Worm (Caenorhabditis elegans) whole organism, late embryonic: ENCODE results near the gene frg-1.

Experiments
- C08G9.2 ChIP-seq: sonication (generic microtip); optimal IDR thresholded peaks from 2 replicates; lab custom pipeline; 2016; ENCODE audit warnings: mild to moderate bottlenecking, missing genetic modification characterization, moderate library complexity, missing compliant biosample characterization
- F13H6.1 ChIP-seq: sonication (generic microtip); optimal IDR thresholded peaks from 2 replicates; lab custom pipeline; 2016; ENCODE audit warnings: missing genetic modification characterization, missing compliant biosample characterization
- K02D7.2 ChIP-seq: sonication (generic microtip); optimal IDR thresholded peaks from 2 replicates; lab custom pipeline; 2017; ENCODE audit warnings: mild to moderate bottlenecking, missing genetic modification characterization, missing compliant biosample characterization
- K09A11.1 ChIP-seq: sonication (generic microtip); optimal IDR thresholded peaks from 2 replicates; lab custom pipeline; 2017; ENCODE audit warnings: antibody characterized with exemption, mild to moderate bottlenecking, missing genetic modification characterization, missing compliant biosample characterization; ENCODE audit not compliant: insufficient read depth
- ama-1 ChIP-seq: fragments of 150-350 bp; optimal IDR thresholded peaks from 2 replicates; lab custom pipeline; 2014
- ceh-19 ChIP-seq: fragments of 200-800 bp; sonication (Bioruptor generic); optimal IDR thresholded peaks from 2 replicates; lab custom pipeline; 2018; ENCODE audit warnings: mild to moderate bottlenecking, missing genetic modification characterization, missing compliant biosample characterization
- ceh-2 ChIP-seq: sonication (generic microtip); optimal IDR thresholded peaks from 2 replicates; lab custom pipeline; 2016; ENCODE audit warnings: missing genotype, missing genetic modification characterization, missing compliant biosample characterization
- ceh-30 ChIP-seq: fragments of 150-350 bp; optimal IDR thresholded peaks from 2 replicates; lab custom pipeline; 2014; ENCODE audit warnings: missing biosample characterization, missing genetic modification characterization
- dmd-4 ChIP-seq: sonication (generic microtip); optimal IDR thresholded peaks from 2 replicates; lab custom pipeline; 2016; ENCODE audit warnings: borderline replicate concordance, missing genetic modification characterization, missing compliant biosample characterization
- dve-1 ChIP-seq: sonication (generic microtip); optimal IDR thresholded peaks from 2 replicates; lab custom pipeline; 2017; ENCODE audit warnings: antibody characterized with exemption, mild to moderate bottlenecking, missing genetic modification characterization, missing compliant biosample characterization
- elt-2 ChIP-seq: sonication (generic microtip); optimal IDR thresholded peaks from 2 replicates; lab custom pipeline; 2016; ENCODE audit warnings: missing genetic modification reagents, missing genetic modification characterization, missing compliant biosample characterization
- fax-1 ChIP-seq: sonication (generic microtip); optimal IDR thresholded peaks from 2 replicates; lab custom pipeline; 2016; ENCODE audit warnings: missing genotype, missing genetic modification characterization, missing compliant biosample characterization
- fkh-10 ChIP-seq: fragments of 150-350 bp; optimal IDR thresholded peaks from 2 replicates; lab custom pipeline; 2014; ENCODE audit warnings: missing biosample characterization, missing genetic modification reagents, missing genetic modification characterization
- fkh-6 ChIP-seq: sonication (generic microtip); optimal IDR thresholded peaks from 2 replicates; lab custom pipeline; 2016; ENCODE audit warnings: missing genetic modification characterization, missing compliant biosample characterization
- gmeb-2 ChIP-seq: sonication (generic microtip); optimal IDR thresholded peaks from 2 replicates; lab custom pipeline; 2016; ENCODE audit warnings: missing genetic modification characterization, inconsistent platforms, missing compliant biosample characterization
- hlh-6 ChIP-seq: sonication (generic microtip); optimal IDR thresholded peaks from 2 replicates; lab custom pipeline; 2016; ENCODE audit warnings: missing genotype, missing genetic modification characterization, missing compliant biosample characterization
- hlh-8 ChIP-seq: sonication (generic microtip); optimal IDR thresholded peaks from 2 replicates; lab custom pipeline; 2016; ENCODE audit warnings: missing genotype, missing genetic modification characterization, missing compliant biosample characterization
- lin-11 ChIP-seq: fragments of 200-800 bp; sonication (Bioruptor generic); optimal IDR thresholded peaks from 2 replicates; lab custom pipeline; 2018; ENCODE audit warnings: mild to moderate bottlenecking, missing genetic modification characterization, missing compliant biosample characterization
- madf-2 ChIP-seq: sonication (generic microtip); optimal IDR thresholded peaks from 2 replicates; lab custom pipeline; 2017; ENCODE audit warnings: missing genetic modification characterization, missing compliant biosample characterization
- mec-3 ChIP-seq: sonication (generic microtip); optimal IDR thresholded peaks from 2 replicates; lab custom pipeline; 2016; ENCODE audit warnings: borderline replicate concordance, missing genetic modification characterization, missing compliant biosample characterization
- nfya-1 ChIP-seq: sonication (generic microtip); optimal IDR thresholded peaks from 2 replicates; lab custom pipeline; 2017; ENCODE audit warnings: missing genetic modification characterization, mild to moderate bottlenecking, missing compliant biosample characterization, antibody characterized with exemption, moderate library complexity
- npax-4 ChIP-seq: sonication (generic microtip); optimal IDR thresholded peaks from 2 replicates; lab custom pipeline; 2016; ENCODE audit warnings: missing genetic modification characterization, missing compliant biosample characterization
- pag-3 ChIP-seq: sonication (generic microtip); optimal IDR thresholded peaks from 2 replicates; lab custom pipeline; 2016; ENCODE audit warnings: missing compliant biosample characterization, missing genetic modification characterization, borderline replicate concordance
- pat-9 ChIP-seq: fragments of 200-800 bp; sonication (Bioruptor generic); optimal IDR thresholded peaks from 2 replicates; lab custom pipeline; 2018; ENCODE audit warnings: mild to moderate bottlenecking, missing genetic modification characterization, moderate library complexity, missing compliant biosample characterization
- pax-1 ChIP-seq: fragments of 150-350 bp; optimal IDR thresholded peaks from 2 replicates; lab custom pipeline; 2014; ENCODE audit warnings: missing biosample characterization, missing genetic modification characterization
- pha-2 ChIP-seq: sonication (generic microtip); optimal IDR thresholded peaks from 2 replicates; lab custom pipeline; 2017; ENCODE audit warnings: mild to moderate bottlenecking, missing genetic modification characterization, missing compliant biosample characterization
- pha-4 ChIP-seq: fragments of 150-350 bp; optimal IDR thresholded peaks from 2 replicates; lab custom pipeline; 2018; ENCODE audit warnings: missing biosample characterization, missing genetic modification reagents, missing genetic modification characterization
- pqm-1 ChIP-seq: sonication (generic microtip); optimal IDR thresholded peaks from 2 replicates; lab custom pipeline; 2016; ENCODE audit warnings: missing genetic modification characterization, missing compliant biosample characterization
- ref-2 ChIP-seq: sonication (generic microtip); optimal IDR thresholded peaks from 2 replicates; lab custom pipeline; 2016; ENCODE audit warnings: missing genetic modification characterization, missing compliant biosample characterization
- rnt-1 ChIP-seq: sonication (generic microtip); optimal IDR thresholded peaks from 2 replicates; lab custom pipeline; 2016; ENCODE audit warnings: missing genetic modification characterization, missing compliant biosample characterization
- sdc-2 ChIP-seq: sonication (generic microtip); optimal IDR thresholded peaks from 2 replicates; lab custom pipeline; 2016; ENCODE audit warnings: missing genotype, missing genetic modification characterization, missing compliant biosample characterization
- syd-9 ChIP-seq: sonication (generic microtip); optimal IDR thresholded peaks from 2 replicates; lab custom pipeline; 2016; ENCODE audit warnings: mild to moderate bottlenecking, missing genetic modification characterization, moderate library complexity, missing compliant biosample characterization
- tbx-7 ChIP-seq: sonication (generic microtip); optimal IDR thresholded peaks from 2 replicates; lab custom pipeline; 2016; ENCODE audit warnings: missing genotype, missing genetic modification characterization, missing compliant biosample characterization
- ttx-3 ChIP-seq: sonication (generic microtip); optimal IDR thresholded peaks from 2 replicates; lab custom pipeline; 2016; ENCODE audit warnings: missing genetic modification reagents, missing genetic modification characterization, missing compliant biosample characterization
- unc-55 ChIP-seq: sonication (generic microtip); optimal IDR thresholded peaks from 2 replicates; lab custom pipeline; 2017; ENCODE audit warnings: missing biosample characterization, missing genetic modification reagents, missing genetic modification characterization
- zip-5 ChIP-seq: sonication (generic microtip); optimal IDR thresholded peaks from 2 replicates; lab custom pipeline; 2016; ENCODE audit warnings: missing genetic modification characterization, missing compliant biosample characterization

frg-1 gene

DNA sequence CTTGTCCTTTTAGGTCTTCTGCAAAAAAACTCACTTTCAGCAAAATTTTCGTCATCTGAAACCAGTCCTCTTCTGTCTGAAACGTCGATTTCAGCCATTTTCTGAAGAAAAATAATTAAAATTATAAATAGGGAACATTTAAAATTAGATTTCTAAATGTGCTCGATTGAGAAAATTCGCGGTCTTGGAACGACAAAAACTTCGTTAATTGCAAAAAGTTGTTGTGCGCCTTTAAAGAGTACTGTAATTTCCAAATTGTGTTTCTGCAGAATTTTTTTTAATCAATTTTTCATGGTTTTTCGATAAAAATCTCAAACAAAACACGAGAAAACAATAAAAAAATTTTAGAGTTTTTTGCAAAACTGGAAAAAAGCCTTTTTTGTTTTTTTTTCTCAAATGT, 12.1 kb upstream of the frg-1 start, which contains the start of gene ttm-1 (continued):
- TF ChIP-seq gmeb-2 (tag; lab: Kevin White, UChicago) (no peak), fkh-10 (GFP tag; lab: Kevin White, UChicago) (no peak), pha-4 (tag; lab: Kevin White, UChicago) (no peak)

DNA sequence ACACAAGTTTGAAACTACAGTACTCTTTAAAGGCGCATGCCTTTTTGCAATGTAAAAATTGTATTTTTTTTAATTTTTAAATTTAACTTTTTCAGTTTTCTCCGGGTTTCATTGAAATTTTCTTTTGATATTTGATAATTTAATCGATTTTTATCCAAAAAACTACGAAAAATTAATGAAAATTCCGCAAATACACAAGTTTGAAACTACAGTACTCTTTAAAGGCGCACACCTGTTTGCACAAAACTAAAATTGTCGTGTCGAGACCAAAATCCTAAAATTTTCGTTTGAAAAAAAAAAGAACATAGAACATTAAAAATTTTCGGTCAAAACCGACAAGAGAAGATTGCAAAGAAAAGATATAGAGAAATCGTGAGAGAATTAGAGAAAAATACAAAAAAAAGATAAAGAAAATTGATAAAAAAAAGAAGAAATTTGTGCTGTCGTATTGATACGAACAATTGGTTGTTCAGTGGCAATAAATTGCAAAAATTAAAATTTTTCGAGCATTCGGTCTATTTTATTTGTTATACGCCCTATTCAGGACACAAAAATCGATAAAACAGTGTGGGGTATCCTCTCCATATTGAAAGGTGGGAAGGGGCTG, 11.4 kb upstream of the frg-1 start:
- TF ChIP-seq nfya-1 (tag; lab: Kevin White, UChicago) (no peak), elt-2 (peak; percentile 64)

DNA sequence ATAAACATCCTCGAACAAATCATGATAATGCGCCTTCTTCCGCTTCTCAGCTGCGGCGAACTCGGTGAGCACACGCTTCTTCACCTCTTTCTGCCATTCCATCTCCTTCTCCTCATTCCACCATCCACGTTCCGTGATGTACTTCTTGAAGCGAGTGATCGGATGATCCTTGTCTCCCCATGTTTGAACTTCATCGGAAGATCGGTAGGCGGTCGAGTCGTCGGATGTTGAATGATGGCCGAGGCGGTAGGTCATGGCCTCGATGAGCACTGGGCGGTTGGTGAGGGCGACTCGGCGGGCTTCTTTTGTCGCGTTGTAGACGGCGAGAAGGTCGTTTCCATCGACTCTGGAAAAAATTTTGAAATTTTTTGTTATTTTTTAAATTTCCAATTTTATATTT, 10.6 kb upstream of the frg-1 start:
- TF ChIP-seq K02D7.2: no peak
- no peak for TF ChIP-seq hlh-8
- no peak for TF ChIP-seq pqm-1 (tag; lab: Kevin White, UChicago)
- no peak for TF ChIP-seq C08G9.2 (tag; lab: Kevin White, UChicago)
- TF ChIP-seq K09A11.1 (tag; lab: Kevin White, UChicago): no peak
- TF ChIP-seq fax-1 (tag; lab: Kevin White, UChicago): no peak
- TF ChIP-seq elt-2: no peak
- no peak for TF ChIP-seq syd-9 (tag; lab: Kevin White, UChicago)
- no peak for TF ChIP-seq ttx-3 (tag; lab: Kevin White, UChicago)
- no peak for TF ChIP-seq mec-3 (tag; lab: Kevin White, UChicago)
- TF ChIP-seq pax-1 (tag; lab: Kevin White, UChicago): no peak
- TF ChIP-seq sdc-2: no peak
- TF ChIP-seq madf-2 (tag; lab: Kevin White, UChicago): no peak
- no peak for TF ChIP-seq ceh-2 (tag; lab: Kevin White, UChicago)
- no peak for TF ChIP-seq rnt-1 (tag; lab: Kevin White, UChicago)
- TF ChIP-seq fkh-6: no peak
- TF ChIP-seq dve-1 (tag; lab: Kevin White, UChicago): no peak
- no peak for TF ChIP-seq F13H6.1
- no peak for TF ChIP-seq pat-9 (tag; lab: Kevin White, UChicago)
- no peak for TF ChIP-seq pag-3 (tag; lab: Kevin White, UChicago)

DNA sequence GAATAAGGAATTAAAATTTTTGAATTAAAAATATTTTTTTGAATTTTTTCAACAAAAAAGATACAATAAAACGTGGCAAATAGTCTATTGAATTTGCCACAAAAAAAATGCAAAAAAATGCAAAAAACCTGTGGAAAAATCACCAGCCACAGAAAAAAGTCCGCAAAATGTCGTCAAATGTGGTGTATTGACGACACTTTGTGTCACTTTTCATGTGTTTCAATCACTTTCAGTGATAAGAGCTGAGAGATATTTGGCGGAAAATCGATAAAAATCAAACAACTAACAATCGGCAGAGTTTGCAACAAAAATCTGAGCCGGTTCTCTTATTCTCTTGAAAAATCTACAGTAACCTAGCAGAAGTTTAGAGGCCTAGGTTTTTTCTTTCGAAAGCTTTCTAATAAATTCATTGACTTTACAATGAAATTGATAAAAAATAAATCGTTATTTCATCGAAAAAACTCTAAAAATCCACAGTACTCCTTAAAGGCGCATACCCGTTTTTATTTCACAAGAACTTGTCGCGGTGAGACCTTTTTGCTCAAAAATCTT, 7.1 kb upstream of the frg-1 start:
- no peak for TF ChIP-seq lin-11
- TF ChIP-seq ceh-30 (tag; lab: Kevin White, UChicago): no peak
- no peak for TF ChIP-seq pat-9 (tag; lab: Kevin White, UChicago)
- TF ChIP-seq hlh-6 (tag; lab: Kevin White, UChicago): no peak
- TF ChIP-seq ceh-19: no peak
- no peak for TF ChIP-seq pha-2 (tag; lab: Kevin White, UChicago)
- no peak for TF ChIP-seq zip-5 (tag; lab: Kevin White, UChicago)
- TF ChIP-seq unc-55 (GFP tag; lab: Kevin White, UChicago): peak; percentile 87
- TF ChIP-seq ref-2 (tag; lab: Kevin White, UChicago): no peak
- TF ChIP-seq dmd-4 (tag; lab: Kevin White, UChicago): no peak
- no peak for TF ChIP-seq tbx-7
- TF ChIP-seq npax-4 (tag; lab: Kevin White, UChicago): no peak
- no peak for TF ChIP-seq ama-1
- peak; percentile 31 for TF ChIP-seq nfya-1 (tag; lab: Kevin White, UChicago)
